Worm (Caenorhabditis elegans) whole organism, L3 larva: ENCODE results near the gene chd-3.

Experiments used
- R02D3.7 ChIP-seq: fragments of 150-350 bp; optimal IDR thresholded peaks from 2 replicates; lab custom pipeline; 2014; ENCODE audit warnings: missing biosample characterization, missing genetic modification characterization
- ZK546.5 ChIP-seq: sonication (generic microtip); optimal IDR thresholded peaks from 2 replicates; lab custom pipeline; 2017; ENCODE audit warnings: missing biosample characterization, missing genetic modification characterization
- aly-2 ChIP-seq: fragments of 150-350 bp; optimal IDR thresholded peaks from 2 replicates; lab custom pipeline; 2014; ENCODE audit warnings: missing biosample characterization, missing genetic modification characterization
- ama-1 ChIP-seq: fragments of 150-350 bp; optimal IDR thresholded peaks from 2 replicates; lab custom pipeline; 2018
- ceh-16 ChIP-seq: sonication (generic microtip); optimal IDR thresholded peaks from 2 replicates; lab custom pipeline; 2017; ENCODE audit warnings: missing biosample characterization, missing genetic modification characterization
- ceh-28 ChIP-seq: fragments of 150-350 bp; optimal IDR thresholded peaks from 2 replicates; lab custom pipeline; 2014; ENCODE audit warnings: missing biosample characterization, missing genetic modification reagents, missing genetic modification characterization
- ceh-82 ChIP-seq: fragments of 150-350 bp; optimal IDR thresholded peaks from 2 replicates; lab custom pipeline; 2014; ENCODE audit warnings: missing biosample characterization, missing genetic modification characterization
- daf-12 ChIP-seq: fragments of 150-350 bp; optimal IDR thresholded peaks from 2 replicates; lab custom pipeline; 2014; ENCODE audit warnings: missing biosample characterization, missing genetic modification reagents, missing genetic modification characterization
- egl-27 ChIP-seq: sonication (generic microtip); optimal IDR thresholded peaks from 4 replicates; lab custom pipeline; 2017; ENCODE audit warnings: missing biosample characterization, missing genetic modification reagents, missing genetic modification characterization
- egl-5 ChIP-seq: fragments of 150-350 bp; optimal IDR thresholded peaks from 2 replicates; lab custom pipeline; 2017; ENCODE audit warnings: missing biosample characterization, missing genetic modification reagents, missing genetic modification characterization, inconsistent platforms
- elt-2 ChIP-seq: sonication (generic microtip); optimal IDR thresholded peaks from 2 replicates; lab custom pipeline; 2016; ENCODE audit warnings: missing genetic modification reagents, mild to moderate bottlenecking, missing genetic modification characterization, missing compliant biosample characterization
- eor-1 ChIP-seq, 2 experiments: fragments of 150-350 bp; optimal IDR thresholded peaks; 2 replicates each; lab custom pipeline; 2014 to 2018; ENCODE audit warnings: missing biosample characterization in 2 of 2, missing genetic modification characterization in 2 of 2
- fkh-10 ChIP-seq: sonication (generic microtip); optimal IDR thresholded peaks from 2 replicates; lab custom pipeline; 2017; ENCODE audit warnings: missing biosample characterization, missing genetic modification reagents, missing genetic modification characterization
- fkh-2 ChIP-seq: fragments of 150-350 bp; optimal IDR thresholded peaks from 2 replicates; lab custom pipeline; 2014; ENCODE audit warnings: missing biosample characterization, missing genetic modification reagents, missing genetic modification characterization
- hmg-11 ChIP-seq: sonication (generic microtip); optimal IDR thresholded peaks from 2 replicates; lab custom pipeline; 2016; ENCODE audit warnings: missing genetic modification characterization, missing compliant biosample characterization
- jun-1 ChIP-seq: fragments of 150-350 bp; optimal IDR thresholded peaks from 2 replicates; lab custom pipeline; 2014; ENCODE audit warnings: missing biosample characterization, missing genetic modification reagents, missing genetic modification characterization
- lin-15B ChIP-seq: fragments of 150-350 bp; optimal IDR thresholded peaks from 2 replicates; lab custom pipeline; 2014; ENCODE audit warnings: missing biosample characterization, missing genetic modification characterization
- lin-39 ChIP-seq: fragments of 150-350 bp; optimal IDR thresholded peaks from 2 replicates; lab custom pipeline; 2018; ENCODE audit warnings: missing biosample characterization, missing genetic modification reagents, missing genetic modification characterization
- lsy-12 ChIP-seq: sonication (generic microtip); optimal IDR thresholded peaks from 2 replicates; lab custom pipeline; 2016; ENCODE audit warnings: mild to moderate bottlenecking, missing genetic modification characterization, missing compliant biosample characterization
- mdl-1 ChIP-seq: fragments of 150-350 bp; optimal IDR thresholded peaks from 2 replicates; lab custom pipeline; 2014; ENCODE audit warnings: missing biosample characterization, missing genetic modification characterization
- nfya-1 ChIP-seq: sonication (generic microtip); optimal IDR thresholded peaks from 2 replicates; lab custom pipeline; 2017; ENCODE audit warnings: missing genetic modification characterization, mild to moderate bottlenecking, missing compliant biosample characterization, antibody characterized with exemption, moderate library complexity; ENCODE audit not compliant: insufficient read depth
- nhr-11 ChIP-seq: fragments of 150-350 bp; optimal IDR thresholded peaks from 2 replicates; lab custom pipeline; 2014; ENCODE audit warnings: missing biosample characterization, missing genetic modification characterization
- nhr-12 ChIP-seq: fragments of 150-350 bp; optimal IDR thresholded peaks from 2 replicates; lab custom pipeline; 2014; ENCODE audit warnings: missing biosample characterization, missing genetic modification characterization
- nhr-23 ChIP-seq: fragments of 150-350 bp; optimal IDR thresholded peaks from 2 replicates; lab custom pipeline; 2014; ENCODE audit warnings: missing biosample characterization, missing genetic modification reagents, missing genetic modification characterization
- nhr-237 ChIP-seq: fragments of 150-350 bp; optimal IDR thresholded peaks from 2 replicates; lab custom pipeline; 2014; ENCODE audit warnings: missing biosample characterization, missing genetic modification characterization
- nhr-25 ChIP-seq: sonication (generic microtip); optimal IDR thresholded peaks from 2 replicates; lab custom pipeline; 2017; ENCODE audit warnings: missing biosample characterization, missing genetic modification characterization
- nhr-28 ChIP-seq: fragments of 150-350 bp; optimal IDR thresholded peaks from 2 replicates; lab custom pipeline; 2014; ENCODE audit warnings: missing biosample characterization, missing genetic modification characterization
- nhr-43 ChIP-seq: sonication (generic microtip); optimal IDR thresholded peaks from 2 replicates; lab custom pipeline; 2016; ENCODE audit warnings: mild to moderate bottlenecking, missing genetic modification characterization, missing compliant biosample characterization; ENCODE audit not compliant: poor library complexity, severe bottlenecking
- nhr-76 ChIP-seq: fragments of 150-350 bp; sonication (generic microtip); optimal IDR thresholded peaks from 5 replicates; lab custom pipeline; 2014; ENCODE audit warnings: missing biosample characterization, missing genetic modification characterization
- nhr-77 ChIP-seq: fragments of 150-350 bp; optimal IDR thresholded peaks from 2 replicates; lab custom pipeline; 2014; ENCODE audit warnings: missing biosample characterization, missing genetic modification characterization
- pha-4 ChIP-seq: fragments of 150-350 bp; optimal IDR thresholded peaks from 2 replicates; lab custom pipeline; 2014; ENCODE audit warnings: missing biosample characterization, missing genetic modification reagents, missing genetic modification characterization
- pqm-1 ChIP-seq: fragments of 150-350 bp; optimal IDR thresholded peaks from 2 replicates; lab custom pipeline; 2017; ENCODE audit warnings: missing biosample characterization, missing genetic modification characterization, inconsistent platforms
- skn-1 ChIP-seq: fragments of 150-350 bp; optimal IDR thresholded peaks from 2 replicates; lab custom pipeline; 2014; ENCODE audit warnings: missing biosample characterization, missing genetic modification characterization
- snpc-4 ChIP-seq: fragments of 150-350 bp; optimal IDR thresholded peaks from 2 replicates; lab custom pipeline; 2014; ENCODE audit warnings: missing biosample characterization, missing genetic modification characterization
- tbx-2 ChIP-seq: sonication (generic microtip); optimal IDR thresholded peaks from 2 replicates; lab custom pipeline; 2016; ENCODE audit warnings: mild to moderate bottlenecking, missing genetic modification characterization, missing compliant biosample characterization
- unc-62 ChIP-seq: fragments of 150-350 bp; sonication (generic microtip); optimal IDR thresholded peaks from 4 replicates; lab custom pipeline; 2014; ENCODE audit warnings: missing biosample characterization, missing genetic modification reagents, missing genetic modification characterization
- zag-1 ChIP-seq: fragments of 150-350 bp; optimal IDR thresholded peaks from 2 replicates; lab custom pipeline; 2014; ENCODE audit warnings: missing biosample characterization, missing genetic modification characterization
- ztf-11 ChIP-seq: fragments of 150-350 bp; optimal IDR thresholded peaks from 2 replicates; lab custom pipeline; 2014; ENCODE audit warnings: missing biosample characterization, missing genetic modification characterization
- ztf-4 ChIP-seq: fragments of 150-350 bp; optimal IDR thresholded peaks from 2 replicates; lab custom pipeline; 2014; ENCODE audit warnings: missing biosample characterization, missing genetic modification characterization

chd-3 gene

DNA sequence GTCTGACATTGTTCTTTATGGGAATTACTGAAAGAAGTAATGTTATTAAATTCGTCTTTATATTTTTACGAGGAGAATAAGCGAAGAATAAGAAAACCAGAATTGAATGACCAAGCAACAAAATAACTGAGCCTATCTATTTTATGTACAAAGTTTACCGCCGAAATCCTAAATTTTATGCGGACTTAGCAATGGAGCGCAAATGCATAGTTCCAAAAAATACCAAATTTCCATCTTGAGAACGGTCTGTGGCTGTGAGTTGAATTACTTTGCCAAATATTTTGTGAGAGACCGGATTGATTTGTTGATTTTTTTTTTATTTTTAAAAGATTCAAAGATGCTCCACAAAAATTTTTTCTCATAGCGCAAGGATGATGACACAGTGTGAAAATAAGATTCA is at the start of gene chd-3:
chd-3 (minus strand) TSS at position 27 of the 400 bp plus-strand sequence.
- no peak for TF ChIP-seq hmg-11 (tag; lab: Kevin White, UChicago)
- TF ChIP-seq nfya-1: no peak
- TF ChIP-seq ztf-4 (tag; lab: Kevin White, UChicago): no peak
- TF ChIP-seq ceh-82 (tag; lab: Kevin White, UChicago): no peak
- TF ChIP-seq fkh-10: no peak
- TF ChIP-seq nhr-12: no peak
- no peak for TF ChIP-seq nhr-11
- TF ChIP-seq skn-1 (tag; lab: Kevin White, UChicago): no peak
- TF ChIP-seq lin-39 (tag; lab: Kevin White, UChicago): no peak

DNA sequence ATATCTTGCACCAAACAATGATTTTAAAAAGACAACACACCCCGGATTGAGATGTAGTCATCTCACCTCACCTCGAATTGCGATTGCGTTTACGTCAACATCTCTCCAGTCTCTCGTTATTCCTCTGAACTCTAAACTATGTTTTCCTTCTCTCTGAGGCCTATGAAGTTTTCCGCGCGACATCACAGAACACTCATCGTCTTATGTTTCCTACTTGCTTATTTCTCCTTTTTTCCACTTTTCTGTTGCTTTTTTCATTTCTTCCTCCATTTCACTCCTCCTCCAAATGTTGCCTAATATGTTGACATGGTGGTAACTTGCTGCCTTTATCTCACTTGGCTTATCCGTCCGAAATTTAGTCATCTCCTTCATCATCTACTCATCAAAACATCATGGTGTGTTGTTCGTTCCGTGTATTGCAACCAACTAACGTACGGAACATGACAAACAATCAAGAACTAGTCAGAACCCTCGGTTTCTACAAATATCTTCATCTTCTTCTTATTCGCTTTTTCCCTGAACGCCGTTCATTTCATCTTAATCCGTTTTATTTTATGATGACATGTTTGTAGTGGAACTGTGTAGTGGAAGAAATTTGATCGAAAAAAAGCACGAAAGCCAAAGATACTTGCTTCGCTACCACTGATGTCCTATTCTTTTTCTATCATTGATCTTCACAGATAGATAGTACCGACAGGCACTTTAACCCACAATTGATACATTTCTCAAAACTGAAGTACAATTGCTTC is 46.9 kb upstream of the chd-3 start:
- TF ChIP-seq nhr-43 (tag; lab: Kevin White, UChicago): peak; percentile 58
- peak; percentile 18 for TF ChIP-seq nfya-1
- TF ChIP-seq lin-39 (tag; lab: Kevin White, UChicago): peak; percentile 19
- TF ChIP-seq nhr-76 (tag; lab: Kevin White, UChicago): no peak
- peak; percentile 15 for TF ChIP-seq nhr-23

DNA sequence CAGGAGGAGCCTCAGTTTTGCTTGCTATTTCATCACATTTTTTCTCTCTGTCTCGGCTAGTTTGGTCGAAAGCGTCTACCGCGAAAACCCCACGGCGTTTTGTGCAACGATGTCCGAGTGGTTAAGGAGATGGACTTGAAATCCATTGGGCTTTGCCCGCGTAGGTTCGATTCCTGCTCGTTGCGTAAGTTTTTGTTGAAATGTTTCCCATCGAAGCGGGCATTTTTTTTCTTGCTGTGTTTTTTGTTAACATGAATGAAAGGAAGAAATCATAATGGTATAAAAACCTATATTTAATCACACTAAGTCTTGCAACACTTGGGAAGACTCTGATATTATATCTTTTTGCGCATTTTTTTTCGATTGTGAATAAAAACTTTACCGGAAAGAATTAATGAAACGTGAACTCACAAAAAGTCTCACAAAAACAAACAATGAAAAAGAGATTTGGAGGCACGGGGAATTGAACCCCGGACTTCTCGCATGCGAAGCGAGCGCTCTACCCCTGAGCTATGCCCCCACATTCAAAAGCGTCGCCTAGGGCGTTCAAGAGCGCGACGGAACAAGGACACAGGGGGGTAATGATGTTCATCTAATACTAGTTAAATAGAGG is 37.5 kb upstream of the chd-3 start:
- TF ChIP-seq nhr-28 (no peak), lsy-12 (tag; lab: Kevin White, UChicago) (peak; percentile 72), mdl-1 (tag; lab: Kevin White, UChicago) (no peak), snpc-4 (tag; lab: Kevin White, UChicago) (peak; percentile 28), nhr-23 (peak; percentile 35), unc-62 (GFP tag; lab: Kevin White, UChicago) (peak; percentile 26), egl-27 (tag; lab: Kevin White, UChicago) (no peak), lin-39 (tag; lab: Kevin White, UChicago) (peak; percentile 51), nhr-237 (no peak), nhr-43 (tag; lab: Kevin White, UChicago) (peak; percentile 77), tbx-2 (tag; lab: Kevin White, UChicago) (peak; percentile 63), ama-1 (lab: Kevin White, UChicago) (no peak), zag-1 (tag; lab: Kevin White, UChicago) (peak; percentile 44), fkh-10 (no peak), nfya-1 (peak; percentile 46), nhr-11 (peak; percentile 0), jun-1 (tag; lab: Kevin White, UChicago) (peak; percentile 0), fkh-2 (tag; lab: Kevin White, UChicago) (no peak), lin-15B (peak; percentile 24), ceh-82 (tag; lab: Kevin White, UChicago) (peak; percentile 60), hmg-11 (tag; lab: Kevin White, UChicago) (peak; percentile 70), ceh-28 (peak; percentile 35), egl-5 (peak; percentile 66), elt-2 (tag; lab: Kevin White, UChicago) (peak; percentile 38), pqm-1 (no peak), daf-12 (no peak), R02D3.7 (tag; lab: Kevin White, UChicago) (peak; percentile 37), pha-4 (tag; lab: Kevin White, UChicago) (peak; percentile 57), ztf-4 (tag; lab: Kevin White, UChicago) (peak; percentile 8), eor-1 (tag; optimal IDR thresholded peaks at IDR 0.05; lab: Kevin White, UChicago) (no peak), nhr-77 (tag; lab: Kevin White, UChicago) (no peak)

DNA sequence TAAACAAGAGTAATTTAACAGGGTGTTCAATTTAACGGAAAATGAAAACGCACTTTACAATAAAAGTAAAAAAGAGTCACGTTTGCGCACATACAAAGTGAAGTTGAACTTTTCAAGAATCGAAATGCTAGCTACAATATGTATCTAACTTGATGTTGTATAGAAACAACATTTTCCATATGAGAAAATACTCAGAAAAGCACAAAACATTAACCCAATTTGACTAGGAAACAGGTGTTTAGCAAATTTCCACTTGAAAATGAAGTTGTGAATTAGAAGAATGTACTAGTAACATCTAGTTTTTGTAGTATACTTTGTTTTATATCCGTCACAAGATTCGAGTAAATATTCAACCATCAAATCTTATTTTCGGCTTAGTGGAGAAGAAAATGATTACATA is 32.5 kb upstream of the chd-3 start, which contains the start of gene gpc-1:
gpc-1 (minus strand) TSS at position 117 of the 400 bp plus-strand sequence.
- TF ChIP-seq pqm-1: no peak
- no peak for TF ChIP-seq ceh-16 (tag; lab: Kevin White, UChicago)
- TF ChIP-seq aly-2 (tag; lab: Kevin White, UChicago): no peak
- no peak for TF ChIP-seq R02D3.7 (tag; lab: Kevin White, UChicago)
- no peak for TF ChIP-seq nhr-28
- no peak for TF ChIP-seq unc-62 (GFP tag; lab: Kevin White, UChicago)
- no peak for TF ChIP-seq ceh-28
- TF ChIP-seq nhr-25 (tag; lab: Kevin White, UChicago): no peak
- TF ChIP-seq zag-1 (tag; lab: Kevin White, UChicago): no peak
- TF ChIP-seq ZK546.5: no peak
- no peak for TF ChIP-seq ztf-11
